Fruit fly (Drosophila melanogaster) whole organism, embryonic: ENCODE measurements around the gene Doc1.

Experiments
- ATbp ChIP-seq: fragments of 200-800 bp; sonication (Bioruptor generic); optimal IDR thresholded peaks from 2 replicates; lab custom pipeline; 2017; ENCODE audit warnings: missing biosample characterization, mild to moderate bottlenecking, missing genetic modification characterization, missing genetic modification reagents
- Asciz ChIP-seq: fragments of 200-800 bp; sonication (Bioruptor generic); optimal IDR thresholded peaks from 2 replicates; lab custom pipeline; 2017; ENCODE audit warnings: missing biosample characterization, mild to moderate bottlenecking, missing genetic modification characterization, missing genetic modification reagents
- Atf-2 ChIP-seq: fragments of 200-800 bp; sonication (Bioruptor generic); optimal IDR thresholded peaks from 2 replicates; lab custom pipeline; 2016; ENCODE audit warnings: missing biosample characterization, missing genetic modification characterization
- C15 ChIP-seq: fragments of 200-800 bp; sonication (Bioruptor generic); IDR thresholded peaks from 3 replicates; pipeline ENCODE4 v1.3.6; 2022; ENCODE audit warnings: missing biosample characterization, missing genetic modification characterization
- CG10147 ChIP-seq: fragments of 200-800 bp; sonication (Bioruptor generic); optimal IDR thresholded peaks from 2 replicates; lab custom pipeline; 2019; ENCODE audit warnings: missing biosample characterization, mild to moderate bottlenecking, missing genetic modification characterization, moderate library complexity
- CG10267 ChIP-seq: fragments of 200-800 bp; sonication (Bioruptor generic); optimal IDR thresholded peaks from 2 replicates; lab custom pipeline; 2018; ENCODE audit warnings: missing biosample characterization, mild to moderate bottlenecking, missing genetic modification characterization, moderate library complexity
- CG10366 ChIP-seq: fragments of 200-800 bp; sonication (Bioruptor generic); IDR thresholded peaks from 2 replicates; pipeline ENCODE4 v1.3.6; 2022; ENCODE audit warnings: missing biosample characterization, missing genetic modification characterization
- CG11247 ChIP-seq: fragments of 200-800 bp; sonication (Bioruptor generic); IDR thresholded peaks from 2 replicates; pipeline ENCODE4 v1.3.6; 2022; ENCODE audit warnings: missing biosample characterization, missing genetic modification characterization
- CG11560 ChIP-seq: fragments of 200-800 bp; sonication (Bioruptor generic); IDR thresholded peaks from 3 replicates; pipeline ENCODE4 v1.3.6; 2022; ENCODE audit warnings: missing biosample characterization, missing genetic modification characterization
- CG12769 ChIP-seq: fragments of 200-800 bp; sonication (Bioruptor generic); optimal IDR thresholded peaks from 2 replicates; lab custom pipeline; 2019; ENCODE audit warnings: missing biosample characterization, mild to moderate bottlenecking, missing genetic modification characterization, moderate library complexity
- CG15479 ChIP-seq: fragments of 200-800 bp; sonication (Bioruptor generic); optimal IDR thresholded peaks from 3 replicates; lab custom pipeline; 2019; ENCODE audit warnings: missing biosample characterization, mild to moderate bottlenecking, missing genetic modification characterization, moderate library complexity
- CG1603 ChIP-seq: fragments of 200-800 bp; sonication (Bioruptor generic); optimal IDR thresholded peaks from 2 replicates; lab custom pipeline; 2019; ENCODE audit warnings: missing biosample characterization, mild to moderate bottlenecking, missing genetic modification characterization, moderate library complexity
- CG16813 ChIP-seq: fragments of 200-800 bp; sonication (Bioruptor generic); IDR thresholded peaks from 3 replicates; pipeline ENCODE4 v1.3.6; 2022; ENCODE audit warnings: missing biosample characterization, missing genetic modification characterization; ENCODE audit not compliant: partially characterized antibody
- CG17186 ChIP-seq: fragments of 200-800 bp; sonication (Bioruptor generic); optimal IDR thresholded peaks from 3 replicates; lab custom pipeline; 2017; ENCODE audit warnings: missing biosample characterization, missing genetic modification reagents, missing genetic modification characterization
- CG17802 ChIP-seq: fragments of 200-800 bp; sonication (Bioruptor generic); optimal IDR thresholded peaks from 2 replicates; lab custom pipeline; 2018; ENCODE audit warnings: missing biosample characterization, mild to moderate bottlenecking, missing genetic modification characterization, moderate library complexity
- CG18619 ChIP-seq: fragments of 200-800 bp; sonication (Bioruptor generic); optimal IDR thresholded peaks from 3 replicates; lab custom pipeline; 2017; ENCODE audit warnings: missing biosample characterization, mild to moderate bottlenecking, missing genetic modification characterization
- CG3281 ChIP-seq: fragments of 200-800 bp; sonication (Bioruptor generic); optimal IDR thresholded peaks from 3 replicates; lab custom pipeline; 2017; ENCODE audit warnings: missing biosample characterization, mild to moderate bottlenecking, missing genetic modification characterization
- CG33213 ChIP-seq: fragments of 200-800 bp; sonication (Bioruptor generic); optimal IDR thresholded peaks from 3 replicates; lab custom pipeline; 2016; ENCODE audit warnings: missing biosample characterization, missing genetic modification characterization
- CG4282 ChIP-seq: fragments of 200-800 bp; sonication (Bioruptor generic); optimal IDR thresholded peaks from 2 replicates; lab custom pipeline; 2016; ENCODE audit warnings: missing biosample characterization, missing genetic modification characterization
- CG6813 ChIP-seq: fragments of 200-800 bp; sonication (Bioruptor generic); optimal IDR thresholded peaks from 2 replicates; lab custom pipeline; 2017; ENCODE audit warnings: missing biosample characterization, missing genetic modification characterization, mild to moderate bottlenecking, moderate library complexity, missing genetic modification reagents
- Camta ChIP-seq: fragments of 200-800 bp; sonication (Bioruptor generic); optimal IDR thresholded peaks from 2 replicates; lab custom pipeline; 2016; ENCODE audit warnings: missing biosample characterization, missing genetic modification characterization
- D19A ChIP-seq: fragments of 200-800 bp; optimal IDR thresholded peaks from 3 replicates; lab custom pipeline; 2019; ENCODE audit warnings: missing biosample characterization, mild to moderate bottlenecking, missing genetic modification characterization, moderate library complexity
- E2f1 ChIP-seq: fragments of 200-800 bp; sonication (Bioruptor generic); IDR thresholded peaks from 2 replicates; pipeline ENCODE4 v1.3.6; 2022; ENCODE audit warnings: missing biosample characterization, missing genetic modification characterization
- HHEX ChIP-seq: fragments of 200-800 bp; sonication (Bioruptor generic); optimal IDR thresholded peaks from 3 replicates; lab custom pipeline; 2017; ENCODE audit warnings: missing biosample characterization, mild to moderate bottlenecking, missing genetic modification characterization, missing genetic modification reagents
- Hsf ChIP-seq: fragments of 200-800 bp; sonication (Bioruptor generic); optimal IDR thresholded peaks from 3 replicates; lab custom pipeline; 2016; ENCODE audit warnings: missing biosample characterization, missing genetic modification characterization
- Lhr ChIP-seq: fragments of 200-800 bp; sonication (Bioruptor generic); optimal IDR thresholded peaks from 3 replicates; lab custom pipeline; 2017; ENCODE audit warnings: mild to moderate bottlenecking, missing biosample characterization, missing genetic modification reagents, missing genetic modification characterization
- Mad ChIP-seq: fragments of 200-800 bp; sonication (Bioruptor generic); optimal IDR thresholded peaks from 2 replicates; lab custom pipeline; 2016; ENCODE audit warnings: missing biosample characterization, missing genetic modification characterization
- Mes4 ChIP-seq: fragments of 200-800 bp; sonication (Bioruptor generic); optimal IDR thresholded peaks from 2 replicates; lab custom pipeline; 2016; ENCODE audit warnings: missing biosample characterization, missing genetic modification characterization
- Nf-YA ChIP-seq: fragments of 200-800 bp; sonication (Bioruptor generic); IDR thresholded peaks from 2 replicates; pipeline ENCODE4 v1.3.6; 2022; ENCODE audit warnings: missing biosample characterization, missing genetic modification characterization
- Optix ChIP-seq: fragments of 200-800 bp; sonication (Bioruptor generic); IDR thresholded peaks from 3 replicates; pipeline ENCODE4 v1.3.6; 2022; ENCODE audit warnings: missing biosample characterization, missing genetic modification characterization
- PHDP ChIP-seq: fragments of 200-800 bp; sonication (Bioruptor generic); optimal IDR thresholded peaks from 3 replicates; lab custom pipeline; 2018; ENCODE audit warnings: missing biosample characterization, mild to moderate bottlenecking, missing genetic modification characterization, moderate library complexity
- Six4 ChIP-seq: fragments of 200-800 bp; sonication (Bioruptor generic); optimal IDR thresholded peaks from 2 replicates; lab custom pipeline; 2016; ENCODE audit warnings: missing biosample characterization, missing genetic modification characterization
- Xbp1 ChIP-seq: fragments of 200-800 bp; sonication (Bioruptor generic); optimal IDR thresholded peaks from 3 replicates; lab custom pipeline; 2016; ENCODE audit warnings: missing biosample characterization, mild to moderate bottlenecking, missing genetic modification characterization
- ara ChIP-seq: fragments of 200-800 bp; sonication (Bioruptor generic); IDR thresholded peaks from 2 replicates; pipeline ENCODE4 v1.3.6; 2022; ENCODE audit warnings: missing biosample characterization, missing genetic modification characterization
- crc ChIP-seq: fragments of 200-800 bp; sonication (Bioruptor generic); optimal IDR thresholded peaks from 2 replicates; lab custom pipeline; 2016; ENCODE audit warnings: missing biosample characterization, missing genetic modification characterization
- inv ChIP-seq: fragments of 200-800 bp; sonication (Bioruptor generic); IDR thresholded peaks from 2 replicates; pipeline ENCODE4 v1.3.6; 2022; ENCODE audit warnings: missing biosample characterization, missing genetic modification characterization; ENCODE audit not compliant: partially characterized antibody
- jing ChIP-seq: fragments of 200-800 bp; sonication (Bioruptor generic); optimal IDR thresholded peaks from 2 replicates; lab custom pipeline; 2018; ENCODE audit warnings: missing biosample characterization, mild to moderate bottlenecking, missing genetic modification characterization
- nom ChIP-seq: fragments of 200-800 bp; sonication (Bioruptor generic); optimal IDR thresholded peaks from 2 replicates; lab custom pipeline; 2017; ENCODE audit warnings: missing biosample characterization, missing genetic modification characterization, mild to moderate bottlenecking, moderate library complexity, missing genetic modification reagents
- onecut ChIP-seq: fragments of 200-800 bp; sonication (Bioruptor generic); IDR thresholded peaks from 2 replicates; pipeline ENCODE4 v1.3.6; 2022; ENCODE audit warnings: missing biosample characterization, missing genetic modification characterization
- psq ChIP-seq: fragments of 200-800 bp; sonication (Bioruptor generic); optimal IDR thresholded peaks from 2 replicates; lab custom pipeline; 2017; ENCODE audit warnings: missing biosample characterization, missing genetic modification characterization
- sens ChIP-seq: fragments of 200-800 bp; sonication (Bioruptor generic); peaks from one replicate; lab custom pipeline; 2016; ENCODE audit warnings: missing biosample characterization, missing genetic modification characterization
- sisA ChIP-seq: fragments of 200-800 bp; sonication (Bioruptor generic); IDR thresholded peaks from 2 replicates; pipeline ENCODE4 v1.3.6; 2022; ENCODE audit warnings: missing biosample characterization, missing genetic modification characterization
- tap ChIP-seq: fragments of 200-800 bp; optimal IDR thresholded peaks from 3 replicates; lab custom pipeline; 2019; ENCODE audit warnings: missing biosample characterization, mild to moderate bottlenecking, missing genetic modification characterization, moderate library complexity
- tgo ChIP-seq: fragments of 200-800 bp; sonication (Bioruptor generic); IDR thresholded peaks from 3 replicates; pipeline ENCODE4 v1.3.6; 2022; ENCODE audit warnings: missing biosample characterization, missing genetic modification characterization
- trh ChIP-seq: fragments of 200-800 bp; sonication (Bioruptor generic); optimal IDR thresholded peaks from 2 replicates; lab custom pipeline; 2016; ENCODE audit warnings: missing biosample characterization, missing genetic modification characterization
- twi ChIP-seq: fragments of 200-800 bp; optimal IDR thresholded peaks from 2 replicates; lab custom pipeline; 2019; ENCODE audit warnings: missing biosample characterization, mild to moderate bottlenecking, missing genetic modification characterization, moderate library complexity
- tx ChIP-seq: fragments of 200-800 bp; sonication (Bioruptor generic); optimal IDR thresholded peaks from 2 replicates; lab custom pipeline; 2016; ENCODE audit warnings: missing biosample characterization, missing genetic modification characterization
- vvl ChIP-seq: fragments of 200-800 bp; sonication (Bioruptor generic); IDR thresholded peaks from 2 replicates; pipeline ENCODE4 v1.3.6; 2022; ENCODE audit warnings: missing biosample characterization, missing genetic modification characterization
- wor ChIP-seq: fragments of 200-800 bp; sonication (Bioruptor generic); IDR thresholded peaks from 2 replicates; pipeline ENCODE4 v1.3.6; 2022; ENCODE audit warnings: missing biosample characterization, missing genetic modification characterization
- zen2 ChIP-seq: fragments of 200-800 bp; sonication (Bioruptor generic); IDR thresholded peaks from 3 replicates; pipeline ENCODE4 v1.3.6; 2022; ENCODE audit warnings: missing biosample characterization, missing genetic modification characterization; ENCODE audit not compliant: partially characterized antibody

Doc1 gene

dm6 chr3L:9003369-9003768 lies 37.8 kb upstream of the Doc1 start (continued):
- TF ChIP-seq trh (GFP tag; lab: Kevin White, UChicago) (no peak), twi (tag; lab: Kevin White, UChicago) (peak; percentile 3)
- TF ChIP-seq, all 482 proteins: peak for 10

DNA sequence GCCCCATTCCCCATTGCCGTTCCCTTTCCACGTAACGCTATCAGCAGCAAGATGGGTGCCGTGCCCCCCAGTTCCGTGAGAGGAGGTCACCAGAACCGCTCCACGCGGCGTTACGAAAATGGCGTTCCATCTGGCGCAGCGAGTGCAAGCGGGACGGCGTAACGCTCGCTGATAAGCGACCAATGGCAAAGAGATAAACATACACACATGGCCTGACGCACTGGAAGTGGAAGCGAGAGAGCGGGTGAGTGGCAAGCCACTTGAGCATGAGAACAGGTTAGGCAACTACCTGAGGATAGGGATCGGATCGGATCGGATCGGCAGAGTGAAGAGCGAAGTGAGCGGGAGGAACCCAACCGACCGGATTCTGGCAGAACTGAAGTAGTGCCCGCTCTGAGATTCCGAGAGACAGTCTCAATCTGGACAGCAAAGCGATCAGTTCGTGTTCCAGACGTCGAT lies 36.4 kb upstream of the Doc1 start, which contains the start of gene Doc3:
Doc3 (plus strand) TSS at position 409 of the 459 bp plus-strand sequence.
- TF ChIP-seq CG10147 (GFP tag; lab: Kevin White, UChicago) (no peak), zen2 (GFP tag; lab: Robert Waterston, UW) (no peak), ATbp (GFP tag; lab: Kevin White, UChicago) (no peak), onecut (no peak), Mad (no peak), CG6813 (GFP tag; lab: Kevin White, UChicago) (no peak), Camta (no peak), E2f1 (GFP tag; lab: Robert Waterston, UW) (no peak), CG3281 (GFP tag; lab: Kevin White, UChicago) (no peak), CG16813 (no peak), jing (GFP tag; lab: Kevin White, UChicago) (no peak), D19A (tag; lab: Kevin White, UChicago) (no peak), C15 (GFP tag; lab: Robert Waterston, UW) (no peak), CG11247 (GFP tag; lab: Robert Waterston, UW) (no peak), CG1603 (tag; lab: Kevin White, UChicago) (no peak), CG15479 (GFP tag; lab: Kevin White, UChicago) (peak; percentile 92), HHEX (GFP tag; lab: Kevin White, UChicago) (no peak), tx (GFP tag; lab: Kevin White, UChicago) (no peak), wor (GFP tag; lab: Robert Waterston, UW) (no peak), Xbp1 (GFP tag; lab: Kevin White, UChicago) (no peak), sisA (GFP tag; lab: Robert Waterston, UW) (no peak), Nf-YA (GFP tag; lab: Robert Waterston, UW) (peak; percentile 98), Optix (GFP tag; lab: Robert Waterston, UW) (no peak), tgo (GFP tag; lab: Robert Waterston, UW) (no peak), sens (peak; percentile 69), CG10267 (tag; lab: Kevin White, UChicago) (no peak), CG33213 (no peak), ara (GFP tag; lab: Robert Waterston, UW) (no peak), Six4 (GFP tag; lab: Kevin White, UChicago) (no peak), PHDP (no peak), CG17802 (tag; lab: Kevin White, UChicago) (no peak), CG11560 (tag; lab: Robert Waterston, UW) (no peak), CG12769 (peak; percentile 79), Hsf (no peak), crc (GFP tag; lab: Kevin White, UChicago) (no peak), tap (tag; lab: Kevin White, UChicago) (no peak), nom (GFP tag; lab: Kevin White, UChicago) (no peak), CG18619 (no peak), psq (GFP tag; lab: Kevin White, UChicago) (no peak), Lhr (GFP tag; lab: Kevin White, UChicago) (no peak), CG4282 (GFP tag; lab: Kevin White, UChicago) (no peak), inv (GFP tag; lab: Robert Waterston, UW) (no peak), Asciz (GFP tag; lab: Kevin White, UChicago) (no peak), Mes4 (GFP tag; lab: Kevin White, UChicago) (no peak), CG17186 (GFP tag; lab: Kevin White, UChicago) (no peak), CG10366 (GFP tag; lab: Robert Waterston, UW) (no peak), vvl (GFP tag; lab: Robert Waterston, UW) (no peak), Atf-2 (GFP tag; lab: Kevin White, UChicago) (no peak)
